Fruit fly (Drosophila melanogaster) whole organism, prepupa: Measurements from ENCODE around the gene Alp4.

Source experiments
- Blimp-1 ChIP-seq: fragments of 200-800 bp; sonication (Bioruptor generic); optimal IDR thresholded peaks from 3 replicates; lab custom pipeline; 2017; ENCODE audit warnings: missing biosample characterization, missing genetic modification characterization, mild to moderate bottlenecking, moderate library complexity, missing genetic modification reagents
- CG10631 ChIP-seq: fragments of 200-800 bp; sonication (Bioruptor generic); optimal IDR thresholded peaks from 2 replicates; lab custom pipeline; 2016; ENCODE audit warnings: missing biosample characterization, missing genetic modification characterization
- CG10669 ChIP-seq: fragments of 200-800 bp; sonication (Bioruptor generic); optimal IDR thresholded peaks from 3 replicates; lab custom pipeline; 2018; ENCODE audit warnings: missing biosample characterization, mild to moderate bottlenecking, missing genetic modification characterization, moderate library complexity
- CG11902 ChIP-seq: fragments of 200-800 bp; sonication (Bioruptor generic); optimal IDR thresholded peaks from 3 replicates; lab custom pipeline; 2016; ENCODE audit warnings: missing biosample characterization, missing genetic modification characterization
- CG1621 ChIP-seq: fragments of 200-800 bp; sonication (Bioruptor generic); optimal IDR thresholded peaks from 3 replicates; lab custom pipeline; 2018; ENCODE audit warnings: missing biosample characterization, mild to moderate bottlenecking, missing genetic modification characterization
- CG3032 ChIP-seq: fragments of 200-800 bp; optimal IDR thresholded peaks from 2 replicates; lab custom pipeline; 2019; ENCODE audit warnings: missing biosample characterization, mild to moderate bottlenecking, missing genetic modification characterization, moderate library complexity
- CG31627 ChIP-seq: fragments of 200-800 bp; sonication (Bioruptor generic); optimal IDR thresholded peaks from 3 replicates; lab custom pipeline; 2016; ENCODE audit warnings: missing biosample characterization, missing genetic modification characterization
- CG32006 ChIP-seq: fragments of 200-800 bp; sonication (Bioruptor generic); optimal IDR thresholded peaks from 3 replicates; lab custom pipeline; 2017; ENCODE audit warnings: missing biosample characterization, mild to moderate bottlenecking, missing genetic modification characterization
- CG3919 ChIP-seq: fragments of 200-800 bp; sonication (Bioruptor generic); optimal IDR thresholded peaks from 3 replicates; lab custom pipeline; 2016; ENCODE audit warnings: missing biosample characterization, missing genetic modification characterization
- CG6163 ChIP-seq: fragments of 200-800 bp; sonication (Bioruptor generic); IDR thresholded peaks from 3 replicates; pipeline ENCODE4 v1.3.6; 2022; ENCODE audit warnings: missing biosample characterization, missing genetic modification characterization
- CG6276 ChIP-seq: fragments of 200-800 bp; sonication (Bioruptor generic); optimal IDR thresholded peaks from 2 replicates; lab custom pipeline; 2017; ENCODE audit warnings: missing biosample characterization, mild to moderate bottlenecking, missing genetic modification characterization
- CG6792 ChIP-seq: fragments of 200-800 bp; sonication (Bioruptor generic); optimal IDR thresholded peaks from 3 replicates; lab custom pipeline; 2016; ENCODE audit warnings: missing biosample characterization, missing genetic modification characterization
- CG6808 ChIP-seq: fragments of 200-800 bp; sonication (Bioruptor generic); optimal IDR thresholded peaks from 3 replicates; lab custom pipeline; 2017; ENCODE audit warnings: missing biosample characterization, missing genetic modification characterization, mild to moderate bottlenecking, moderate library complexity, missing genetic modification reagents
- CG6854 ChIP-seq: fragments of 200-800 bp; sonication (Bioruptor generic); optimal IDR thresholded peaks from 2 replicates; lab custom pipeline; 2017; ENCODE audit warnings: missing biosample characterization, mild to moderate bottlenecking, missing genetic modification characterization
- CG7368 ChIP-seq: fragments of 200-800 bp; sonication (Bioruptor generic); optimal IDR thresholded peaks from 3 replicates; lab custom pipeline; 2016; ENCODE audit warnings: missing biosample characterization, missing genetic modification characterization
- CG8319 ChIP-seq: fragments of 200-800 bp; sonication (Bioruptor generic); optimal IDR thresholded peaks from 3 replicates; lab custom pipeline; 2016; ENCODE audit warnings: missing biosample characterization, missing genetic modification characterization
- Eip75B ChIP-seq: fragments of 200-800 bp; sonication (Bioruptor generic); optimal IDR thresholded peaks from 3 replicates; lab custom pipeline; 2016; ENCODE audit warnings: missing biosample characterization, missing genetic modification characterization
- Eip78C ChIP-seq: fragments of 200-800 bp; sonication (Bioruptor generic); peaks from one replicate; lab custom pipeline; 2016; ENCODE audit warnings: missing biosample characterization, missing genetic modification characterization
- Eip93F ChIP-seq: fragments of 200-800 bp; sonication (Bioruptor generic); optimal IDR thresholded peaks from 2 replicates; lab custom pipeline; 2016; ENCODE audit warnings: missing biosample characterization, mild to moderate bottlenecking, missing genetic modification characterization
- Ets21C ChIP-seq: fragments of 200-800 bp; sonication (Bioruptor generic); optimal IDR thresholded peaks from 3 replicates; lab custom pipeline; 2016; ENCODE audit warnings: missing biosample characterization, missing genetic modification characterization
- Ets96B ChIP-seq: fragments of 200-800 bp; optimal IDR thresholded peaks from 2 replicates; lab custom pipeline; 2019; ENCODE audit warnings: missing biosample characterization, mild to moderate bottlenecking, missing genetic modification characterization, moderate library complexity
- Gug ChIP-seq: fragments of 200-800 bp; sonication (Bioruptor generic); IDR thresholded peaks from 2 replicates; pipeline ENCODE4 v1.3.6; 2022; ENCODE audit warnings: missing biosample characterization, missing genetic modification characterization
- Hr38 ChIP-seq: sonication (Bioruptor generic); optimal IDR thresholded peaks from 2 replicates; lab custom pipeline; 2016; ENCODE audit warnings: missing biosample characterization, missing genetic modification characterization
- Hr39 ChIP-seq: fragments of 200-800 bp; sonication (Bioruptor generic); optimal IDR thresholded peaks from 2 replicates; lab custom pipeline; 2016; ENCODE audit warnings: missing biosample characterization, missing genetic modification characterization
- Hr4 ChIP-seq: fragments of 200-800 bp; sonication (Bioruptor generic); optimal IDR thresholded peaks from 3 replicates; lab custom pipeline; 2016; ENCODE audit warnings: missing biosample characterization, missing genetic modification characterization
- Lpt ChIP-seq: fragments of 200-800 bp; sonication (Bioruptor generic); optimal IDR thresholded peaks from 3 replicates; lab custom pipeline; 2016; ENCODE audit warnings: missing biosample characterization, missing genetic modification characterization
- Met ChIP-seq: fragments of 200-800 bp; sonication (Bioruptor generic); optimal IDR thresholded peaks from 3 replicates; lab custom pipeline; 2016; ENCODE audit warnings: missing biosample characterization, missing genetic modification characterization
- Smox ChIP-seq: fragments of 200-800 bp; sonication (Bioruptor generic); optimal IDR thresholded peaks from 3 replicates; lab custom pipeline; 2016; ENCODE audit warnings: missing biosample characterization, missing genetic modification characterization
- Sox102F ChIP-seq: fragments of 200-800 bp; sonication (Bioruptor generic); optimal IDR thresholded peaks from 2 replicates; lab custom pipeline; 2016; ENCODE audit warnings: missing biosample characterization, mild to moderate bottlenecking, missing genetic modification characterization
- Sox14 ChIP-seq: fragments of 200-800 bp; sonication (Bioruptor generic); optimal IDR thresholded peaks from 3 replicates; lab custom pipeline; 2016; ENCODE audit warnings: missing biosample characterization, missing genetic modification characterization
- Sox15 ChIP-seq: fragments of 200-800 bp; sonication (Bioruptor generic); optimal IDR thresholded peaks from 3 replicates; lab custom pipeline; 2016; ENCODE audit warnings: missing biosample characterization, missing genetic modification characterization
- achi ChIP-seq: fragments of 200-800 bp; sonication (Bioruptor generic); optimal IDR thresholded peaks from 3 replicates; lab custom pipeline; 2016; ENCODE audit warnings: missing biosample characterization, missing genetic modification characterization
- acj6 ChIP-seq: fragments of 200-800 bp; sonication (Bioruptor generic); optimal IDR thresholded peaks from 3 replicates; lab custom pipeline; 2016; ENCODE audit warnings: missing biosample characterization, missing genetic modification characterization
- cyc ChIP-seq: fragments of 200-800 bp; sonication (Bioruptor generic); optimal IDR thresholded peaks from 3 replicates; lab custom pipeline; 2016; ENCODE audit warnings: missing biosample characterization, missing genetic modification characterization
- dac ChIP-seq: fragments of 200-800 bp; sonication (Bioruptor generic); optimal IDR thresholded peaks from 2 replicates; lab custom pipeline; 2017; ENCODE audit warnings: missing biosample characterization, mild to moderate bottlenecking, missing genetic modification characterization
- eg ChIP-seq: fragments of 200-800 bp; sonication (Bioruptor generic); IDR thresholded peaks from 3 replicates; pipeline ENCODE4 v1.3.6; 2022; ENCODE audit warnings: missing biosample characterization, missing genetic modification characterization
- esn ChIP-seq: fragments of 200-800 bp; sonication (Bioruptor generic); optimal IDR thresholded peaks from 2 replicates; lab custom pipeline; 2016; ENCODE audit warnings: missing biosample characterization, mild to moderate bottlenecking, missing genetic modification characterization, moderate library complexity
- fd59A ChIP-seq: fragments of 200-800 bp; sonication (Bioruptor generic); optimal IDR thresholded peaks from 2 replicates; lab custom pipeline; 2017; ENCODE audit warnings: missing biosample characterization, mild to moderate bottlenecking, missing genetic modification characterization, missing genetic modification reagents
- fkh ChIP-seq: fragments of 200-800 bp; sonication (Bioruptor generic); optimal IDR thresholded peaks from 3 replicates; lab custom pipeline; 2017; ENCODE audit warnings: missing biosample characterization, mild to moderate bottlenecking, missing genetic modification characterization, moderate library complexity
- lz ChIP-seq: fragments of 200-800 bp; sonication (Bioruptor generic); optimal IDR thresholded peaks from 3 replicates; lab custom pipeline; 2016; ENCODE audit warnings: missing biosample characterization, missing genetic modification characterization
- pdm3 ChIP-seq: fragments of 200-800 bp; sonication (Bioruptor generic); optimal IDR thresholded peaks from 3 replicates; lab custom pipeline; 2016; ENCODE audit warnings: missing biosample characterization, missing genetic modification characterization
- salr ChIP-seq, 2 experiments: fragments of 200-800 bp; sonication (Bioruptor generic); optimal IDR thresholded peaks; 3 replicates each; lab custom pipeline; 2016 to 2018; ENCODE audit warnings: missing biosample characterization in 2 of 2, missing genetic modification characterization in 2 of 2, mild to moderate bottlenecking in 1 of 2
- spab ChIP-seq: fragments of 200-800 bp; sonication (Bioruptor generic); optimal IDR thresholded peaks from 2 replicates; lab custom pipeline; 2017; ENCODE audit warnings: missing biosample characterization, mild to moderate bottlenecking, missing genetic modification characterization, missing genetic modification reagents
- svp ChIP-seq: fragments of 200-800 bp; sonication (Bioruptor generic); peaks from one replicate; lab custom pipeline; 2016; ENCODE audit warnings: missing biosample characterization, missing genetic modification characterization
- topi ChIP-seq: fragments of 200-800 bp; sonication (Bioruptor generic); optimal IDR thresholded peaks from 3 replicates; lab custom pipeline; 2016; ENCODE audit warnings: missing biosample characterization, missing genetic modification characterization
- vri ChIP-seq: fragments of 200-800 bp; sonication (Bioruptor generic); optimal IDR thresholded peaks from 3 replicates; lab custom pipeline; 2016; ENCODE audit warnings: missing biosample characterization, mild to moderate bottlenecking, missing genetic modification characterization

The Alp4 gene

DNA sequence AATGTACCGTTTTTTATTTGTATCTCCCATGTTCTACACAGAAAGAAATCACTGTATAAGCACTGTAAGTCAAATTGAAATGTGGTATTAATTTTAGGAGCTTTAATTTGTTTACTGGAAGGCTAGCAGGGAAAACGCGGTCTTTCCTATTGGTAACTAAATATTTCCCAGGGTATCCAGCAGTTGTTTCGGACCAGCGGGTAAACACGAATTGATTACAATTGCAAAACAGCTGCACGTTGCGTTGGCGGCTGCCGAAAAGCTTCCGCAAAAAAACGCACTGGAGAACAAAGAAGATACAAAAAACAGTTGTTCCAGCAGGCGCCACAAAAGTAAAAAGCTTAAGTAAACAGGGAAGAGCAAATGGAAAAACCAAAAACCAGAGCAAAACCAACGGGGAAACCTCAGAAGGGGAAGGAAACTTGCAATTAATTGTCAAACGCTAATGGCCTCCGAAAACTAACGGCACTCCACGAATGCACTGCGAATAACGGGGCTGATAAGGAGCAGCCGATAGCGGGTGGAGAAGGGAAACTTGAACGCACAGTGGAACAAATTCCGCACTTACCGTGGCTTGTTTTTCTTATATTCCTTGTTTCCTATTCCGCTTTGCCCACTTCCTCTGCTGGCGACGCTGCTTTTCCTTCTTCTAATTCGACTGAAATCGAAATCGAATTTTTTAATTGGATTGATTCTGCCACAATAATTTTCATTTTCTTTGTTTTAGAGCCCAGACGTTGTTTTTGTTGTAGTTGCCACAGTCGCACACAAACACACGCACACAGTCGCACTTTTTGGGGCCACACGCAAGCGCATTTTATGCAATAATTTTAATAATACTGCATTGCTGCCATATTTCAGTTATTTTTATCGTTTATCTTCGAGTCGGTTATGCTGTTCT, 11.3 kb downstream of the Alp4 start (continued):
- peak; percentile 56 for TF ChIP-seq topi (GFP tag; lab: Kevin White, UChicago)
- TF ChIP-seq eg (GFP tag; lab: Robert Waterston, UW) = peak; percentile 70; the same call in 2 of the 3 replicates
- peak; percentile 9 for TF ChIP-seq achi
- TF ChIP-seq CG10669 (GFP tag; lab: Kevin White, UChicago) = no peak
- no peak for TF ChIP-seq CG7368 (GFP tag; lab: Kevin White, UChicago)
- peak; percentile 7 for TF ChIP-seq CG6792
- peak; percentile 38 for TF ChIP-seq pdm3 (GFP tag; lab: Kevin White, UChicago)
- peak; percentile 34 for TF ChIP-seq Sox102F (GFP tag; lab: Kevin White, UChicago)
- peak; percentile 32 for TF ChIP-seq Sox14
- peak; percentile 66 for TF ChIP-seq CG32006
- TF ChIP-seq Gug (GFP tag; lab: Robert Waterston, UW) = peak; percentile 60
- TF ChIP-seq Lpt = peak; percentile 23
- TF ChIP-seq vri (GFP tag; lab: Kevin White, UChicago) = no peak
- no peak for TF ChIP-seq Ets96B (tag; lab: Kevin White, UChicago)
- peak; percentile 53 for TF ChIP-seq CG31627 (GFP tag; lab: Kevin White, UChicago)
- TF ChIP-seq acj6 = peak; percentile 29
- TF ChIP-seq Eip93F (GFP tag; lab: Kevin White, UChicago) = no peak
- no peak for TF ChIP-seq CG1621 (tag; lab: Kevin White, UChicago)
- TF ChIP-seq spab (GFP tag; lab: Kevin White, UChicago) = no peak
- no peak for TF ChIP-seq CG8319 (GFP tag; lab: Kevin White, UChicago)
- peak; percentile 77 for TF ChIP-seq Eip78C (GFP tag; lab: Kevin White, UChicago)
- peak; percentile 0 for TF ChIP-seq Eip75B
- peak; percentile 81 for TF ChIP-seq CG6163 (GFP tag; lab: Robert Waterston, UW)
- TF ChIP-seq Blimp-1 (GFP tag; lab: Kevin White, UChicago) = no peak
- peak; percentile 16 for TF ChIP-seq dac (GFP tag; lab: Kevin White, UChicago)
- TF ChIP-seq CG10631 (GFP tag; lab: Kevin White, UChicago) = peak; percentile 38
- TF ChIP-seq CG6854 (GFP tag; lab: Kevin White, UChicago) = no peak
- TF ChIP-seq CG3032 (tag; lab: Kevin White, UChicago) = no peak
- peak; percentile 50 for TF ChIP-seq CG6276 (GFP tag; lab: Kevin White, UChicago)

dm6 chr3R:31060708-31061625, 12.2 kb downstream of the Alp4 start, which contains the start of gene dco:
TSS of gene dco (minus strand) at chr3R:31061210.
- TF ChIP-seq cyc (GFP tag; lab: Kevin White, UChicago) (peak; percentile 92), lz (GFP tag; lab: Kevin White, UChicago) (peak; percentile 71), Met (GFP tag; lab: Kevin White, UChicago) (peak; percentile 46), salr (GFP tag; optimal IDR thresholded peaks at IDR 0.05; lab: Kevin White, UChicago) (peak in 1 of 2 experiments; percentile 42), svp (GFP tag; lab: Kevin White, UChicago) (peak; percentile 80), spab (GFP tag; lab: Kevin White, UChicago) (no peak), Sox102F (GFP tag; lab: Kevin White, UChicago) (no peak), fkh (GFP tag; lab: Kevin White, UChicago) (no peak), Sox15 (GFP tag; lab: Kevin White, UChicago) (peak; percentile 4), CG11902 (GFP tag; lab: Kevin White, UChicago) (peak; percentile 60), CG10669 (GFP tag; lab: Kevin White, UChicago) (no peak), Hr38 (no peak), Ets21C (GFP tag; lab: Kevin White, UChicago) (peak; percentile 14), Sox14 (peak; percentile 54), Hr4 (peak; percentile 32), CG6808 (GFP tag; lab: Kevin White, UChicago) (peak; percentile 1), Hr39 (GFP tag; lab: Kevin White, UChicago) (peak; percentile 72), CG31627 (GFP tag; lab: Kevin White, UChicago) (peak; percentile 81), achi (peak; percentile 1), topi (GFP tag; lab: Kevin White, UChicago) (peak; percentile 32), fd59A (GFP tag; lab: Kevin White, UChicago) (no peak), esn (peak; percentile 51), Eip75B (peak; percentile 16), Smox (peak; percentile 5), CG3919 (GFP tag; lab: Kevin White, UChicago) (peak; percentile 74), Gug (GFP tag; lab: Robert Waterston, UW) (no peak), acj6 (peak; percentile 18)
